Worm (Caenorhabditis elegans) whole organism, L2 larva: ENCODE data around the gene pifk-1.

Experiments used
- ceh-82 ChIP-seq: fragments of 150-350 bp; optimal IDR thresholded peaks from 2 replicates; lab custom pipeline; 2014; ENCODE audit warnings: missing biosample characterization, missing genetic modification characterization
- elt-3 ChIP-seq: sonication (generic microtip); optimal IDR thresholded peaks from 2 replicates; lab custom pipeline; 2017; ENCODE audit warnings: missing biosample characterization, missing genetic modification characterization
- lin-13 ChIP-seq: fragments of 150-350 bp; optimal IDR thresholded peaks from 2 replicates; lab custom pipeline; 2014; ENCODE audit warnings: missing biosample characterization, missing genetic modification reagents, missing genetic modification characterization
- lin-39 ChIP-seq: fragments of 150-350 bp; optimal IDR thresholded peaks from 2 replicates; lab custom pipeline; 2014; ENCODE audit warnings: missing biosample characterization, missing genetic modification reagents, missing genetic modification characterization
- skn-1 ChIP-seq: sonication (generic microtip); optimal IDR thresholded peaks from 2 replicates; lab custom pipeline; 2017; ENCODE audit warnings: missing biosample characterization, missing genetic modification characterization

DNA sequence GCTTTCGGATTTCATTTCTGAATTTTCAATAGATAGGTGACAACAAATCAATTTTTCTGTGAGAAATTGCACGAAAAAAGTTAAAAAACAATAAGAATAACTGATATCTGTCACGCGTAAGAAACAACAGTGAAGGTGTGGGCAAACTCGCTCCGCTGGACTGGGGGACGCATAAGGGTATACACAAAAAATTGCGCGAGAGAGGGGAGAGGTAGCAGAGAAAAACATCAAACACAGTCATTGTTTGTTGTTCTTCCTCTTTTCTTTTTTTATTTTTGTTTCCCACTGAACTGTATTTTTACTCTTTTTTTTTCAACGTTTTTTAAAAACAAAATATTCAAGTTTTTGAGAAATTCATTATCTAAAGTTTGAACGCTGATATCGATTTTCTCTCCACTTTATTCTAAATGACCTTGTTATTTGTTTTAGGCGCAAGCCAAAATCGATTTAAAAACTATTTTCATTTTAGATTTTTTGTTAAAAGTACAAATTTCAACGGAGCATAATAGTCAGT is at the start of gene pifk-1, which contains the start of gene tbc-11:
- no peak for TF ChIP-seq ceh-82 (tag; lab: Kevin White, UChicago)
- TF ChIP-seq lin-13 (GFP tag; lab: Kevin White, UChicago): no peak
- TF ChIP-seq lin-39 (tag; lab: Kevin White, UChicago): no peak
- no peak for TF ChIP-seq skn-1
- TF ChIP-seq elt-3 (tag; lab: Kevin White, UChicago): no peak
